Fruit fly (Drosophila melanogaster) whole organism, prepupa: ENCODE measurements around the gene CG13898.

ENCODE experiments used
- Blimp-1 ChIP-seq: fragments of 200-800 bp; sonication (Bioruptor generic); optimal IDR thresholded peaks from 3 replicates; lab custom pipeline; 2017; ENCODE audit warnings: missing biosample characterization, missing genetic modification characterization, mild to moderate bottlenecking, moderate library complexity, missing genetic modification reagents
- CG10669 ChIP-seq: fragments of 200-800 bp; sonication (Bioruptor generic); optimal IDR thresholded peaks from 3 replicates; lab custom pipeline; 2018; ENCODE audit warnings: missing biosample characterization, mild to moderate bottlenecking, missing genetic modification characterization, moderate library complexity
- CG11294 ChIP-seq: fragments of 200-800 bp; sonication (Bioruptor generic); IDR thresholded peaks from 2 replicates; pipeline ENCODE4 v1.3.6; 2022; ENCODE audit warnings: missing biosample characterization, missing genetic modification characterization
- CG11762 ChIP-seq: fragments of 200-800 bp; sonication (Bioruptor generic); optimal IDR thresholded peaks from 3 replicates; lab custom pipeline; 2016; ENCODE audit warnings: missing biosample characterization, missing genetic modification characterization; ENCODE audit not compliant: insufficient read depth
- CG11902 ChIP-seq: fragments of 200-800 bp; sonication (Bioruptor generic); optimal IDR thresholded peaks from 3 replicates; lab custom pipeline; 2016; ENCODE audit warnings: missing biosample characterization, missing genetic modification characterization
- CG15336 ChIP-seq: fragments of 200-800 bp; sonication (Bioruptor generic); IDR thresholded peaks from 2 replicates; pipeline ENCODE4 v1.3.6; 2022; ENCODE audit warnings: missing biosample characterization, missing genetic modification characterization
- CG1621 ChIP-seq: fragments of 200-800 bp; sonication (Bioruptor generic); optimal IDR thresholded peaks from 3 replicates; lab custom pipeline; 2018; ENCODE audit warnings: missing biosample characterization, mild to moderate bottlenecking, missing genetic modification characterization
- CG16779 ChIP-seq: fragments of 200-800 bp; sonication (Bioruptor generic); optimal IDR thresholded peaks from 3 replicates; lab custom pipeline; 2017; ENCODE audit warnings: missing biosample characterization, mild to moderate bottlenecking, missing genetic modification characterization
- CG3032 ChIP-seq: fragments of 200-800 bp; optimal IDR thresholded peaks from 2 replicates; lab custom pipeline; 2019; ENCODE audit warnings: missing biosample characterization, mild to moderate bottlenecking, missing genetic modification characterization, moderate library complexity
- CG31627 ChIP-seq: fragments of 200-800 bp; sonication (Bioruptor generic); optimal IDR thresholded peaks from 3 replicates; lab custom pipeline; 2016; ENCODE audit warnings: missing biosample characterization, missing genetic modification characterization
- CG32006 ChIP-seq: fragments of 200-800 bp; sonication (Bioruptor generic); optimal IDR thresholded peaks from 3 replicates; lab custom pipeline; 2017; ENCODE audit warnings: missing biosample characterization, mild to moderate bottlenecking, missing genetic modification characterization
- CG3919 ChIP-seq: fragments of 200-800 bp; sonication (Bioruptor generic); optimal IDR thresholded peaks from 3 replicates; lab custom pipeline; 2016; ENCODE audit warnings: missing biosample characterization, missing genetic modification characterization
- CG4318 ChIP-seq: fragments of 200-800 bp; sonication (Bioruptor generic); optimal IDR thresholded peaks from 3 replicates; lab custom pipeline; 2017; ENCODE audit warnings: missing biosample characterization, mild to moderate bottlenecking, missing genetic modification characterization
- CG6276 ChIP-seq: fragments of 200-800 bp; sonication (Bioruptor generic); optimal IDR thresholded peaks from 2 replicates; lab custom pipeline; 2017; ENCODE audit warnings: missing biosample characterization, mild to moderate bottlenecking, missing genetic modification characterization
- CG6792 ChIP-seq: fragments of 200-800 bp; sonication (Bioruptor generic); optimal IDR thresholded peaks from 3 replicates; lab custom pipeline; 2016; ENCODE audit warnings: missing biosample characterization, missing genetic modification characterization
- CG6854 ChIP-seq: fragments of 200-800 bp; sonication (Bioruptor generic); optimal IDR thresholded peaks from 2 replicates; lab custom pipeline; 2017; ENCODE audit warnings: missing biosample characterization, mild to moderate bottlenecking, missing genetic modification characterization
- CG7368 ChIP-seq: fragments of 200-800 bp; sonication (Bioruptor generic); optimal IDR thresholded peaks from 3 replicates; lab custom pipeline; 2016; ENCODE audit warnings: missing biosample characterization, missing genetic modification characterization
- CG8119 ChIP-seq: fragments of 200-800 bp; sonication (Bioruptor generic); IDR thresholded peaks from 3 replicates; pipeline ENCODE4 v1.3.6; 2022; ENCODE audit warnings: missing biosample characterization, missing genetic modification characterization
- CG8319 ChIP-seq: fragments of 200-800 bp; sonication (Bioruptor generic); optimal IDR thresholded peaks from 3 replicates; lab custom pipeline; 2016; ENCODE audit warnings: missing biosample characterization, missing genetic modification characterization
- CG9139 ChIP-seq: fragments of 200-800 bp; sonication (Bioruptor generic); optimal IDR thresholded peaks from 3 replicates; lab custom pipeline; 2017; ENCODE audit warnings: missing biosample characterization, mild to moderate bottlenecking, missing genetic modification characterization
- Eip75B ChIP-seq: fragments of 200-800 bp; sonication (Bioruptor generic); optimal IDR thresholded peaks from 3 replicates; lab custom pipeline; 2016; ENCODE audit warnings: missing biosample characterization, missing genetic modification characterization
- Eip78C ChIP-seq: fragments of 200-800 bp; sonication (Bioruptor generic); peaks from one replicate; lab custom pipeline; 2016; ENCODE audit warnings: missing biosample characterization, missing genetic modification characterization
- Eip93F ChIP-seq: fragments of 200-800 bp; sonication (Bioruptor generic); optimal IDR thresholded peaks from 2 replicates; lab custom pipeline; 2016; ENCODE audit warnings: missing biosample characterization, mild to moderate bottlenecking, missing genetic modification characterization
- Ets21C ChIP-seq: fragments of 200-800 bp; sonication (Bioruptor generic); optimal IDR thresholded peaks from 3 replicates; lab custom pipeline; 2016; ENCODE audit warnings: missing biosample characterization, missing genetic modification characterization
- Ets96B ChIP-seq: fragments of 200-800 bp; optimal IDR thresholded peaks from 2 replicates; lab custom pipeline; 2019; ENCODE audit warnings: missing biosample characterization, mild to moderate bottlenecking, missing genetic modification characterization, moderate library complexity
- Gug ChIP-seq: fragments of 200-800 bp; sonication (Bioruptor generic); IDR thresholded peaks from 2 replicates; pipeline ENCODE4 v1.3.6; 2022; ENCODE audit warnings: missing biosample characterization, missing genetic modification characterization
- Hr38 ChIP-seq: sonication (Bioruptor generic); optimal IDR thresholded peaks from 2 replicates; lab custom pipeline; 2016; ENCODE audit warnings: missing biosample characterization, missing genetic modification characterization
- Hr39 ChIP-seq: fragments of 200-800 bp; sonication (Bioruptor generic); optimal IDR thresholded peaks from 2 replicates; lab custom pipeline; 2016; ENCODE audit warnings: missing biosample characterization, missing genetic modification characterization
- Hr4 ChIP-seq: fragments of 200-800 bp; sonication (Bioruptor generic); optimal IDR thresholded peaks from 3 replicates; lab custom pipeline; 2016; ENCODE audit warnings: missing biosample characterization, missing genetic modification characterization
- Lpt ChIP-seq: fragments of 200-800 bp; sonication (Bioruptor generic); optimal IDR thresholded peaks from 3 replicates; lab custom pipeline; 2016; ENCODE audit warnings: missing biosample characterization, missing genetic modification characterization
- Met ChIP-seq: fragments of 200-800 bp; sonication (Bioruptor generic); optimal IDR thresholded peaks from 3 replicates; lab custom pipeline; 2016; ENCODE audit warnings: missing biosample characterization, missing genetic modification characterization
- OdsH ChIP-seq: fragments of 200-800 bp; sonication (Bioruptor generic); optimal IDR thresholded peaks from 3 replicates; lab custom pipeline; 2016; ENCODE audit warnings: missing biosample characterization, missing genetic modification characterization
- Smox ChIP-seq: fragments of 200-800 bp; sonication (Bioruptor generic); optimal IDR thresholded peaks from 3 replicates; lab custom pipeline; 2016; ENCODE audit warnings: missing biosample characterization, missing genetic modification characterization
- Sox102F ChIP-seq: fragments of 200-800 bp; sonication (Bioruptor generic); optimal IDR thresholded peaks from 2 replicates; lab custom pipeline; 2016; ENCODE audit warnings: missing biosample characterization, mild to moderate bottlenecking, missing genetic modification characterization
- Sox14 ChIP-seq: fragments of 200-800 bp; sonication (Bioruptor generic); optimal IDR thresholded peaks from 3 replicates; lab custom pipeline; 2016; ENCODE audit warnings: missing biosample characterization, missing genetic modification characterization
- Sox15 ChIP-seq: fragments of 200-800 bp; sonication (Bioruptor generic); optimal IDR thresholded peaks from 3 replicates; lab custom pipeline; 2016; ENCODE audit warnings: missing biosample characterization, missing genetic modification characterization
- achi ChIP-seq: fragments of 200-800 bp; sonication (Bioruptor generic); optimal IDR thresholded peaks from 3 replicates; lab custom pipeline; 2016; ENCODE audit warnings: missing biosample characterization, missing genetic modification characterization
- acj6 ChIP-seq: fragments of 200-800 bp; sonication (Bioruptor generic); optimal IDR thresholded peaks from 3 replicates; lab custom pipeline; 2016; ENCODE audit warnings: missing biosample characterization, missing genetic modification characterization
- fd59A ChIP-seq: fragments of 200-800 bp; sonication (Bioruptor generic); optimal IDR thresholded peaks from 2 replicates; lab custom pipeline; 2017; ENCODE audit warnings: missing biosample characterization, mild to moderate bottlenecking, missing genetic modification characterization, missing genetic modification reagents
- lz ChIP-seq: fragments of 200-800 bp; sonication (Bioruptor generic); optimal IDR thresholded peaks from 3 replicates; lab custom pipeline; 2016; ENCODE audit warnings: missing biosample characterization, missing genetic modification characterization
- net ChIP-seq: fragments of 200-800 bp; sonication (Bioruptor generic); optimal IDR thresholded peaks from 3 replicates; lab custom pipeline; 2016; ENCODE audit warnings: missing biosample characterization, missing genetic modification characterization
- salr ChIP-seq, 2 experiments: fragments of 200-800 bp; sonication (Bioruptor generic); optimal IDR thresholded peaks; 3 replicates each; lab custom pipeline; 2016 to 2018; ENCODE audit warnings: missing biosample characterization in 2 of 2, missing genetic modification characterization in 2 of 2, mild to moderate bottlenecking in 1 of 2
- ss ChIP-seq, 2 experiments: fragments of 200-800 bp; sonication (Bioruptor generic); optimal IDR thresholded peaks; 2 replicates in 1 of 2; 3 replicates in 1 of 2; lab custom pipeline; 2017 to 2018; ENCODE audit warnings: mild to moderate bottlenecking in 2 of 2, missing biosample characterization in 2 of 2, missing genetic modification characterization in 2 of 2, moderate library complexity in 1 of 2
- svp ChIP-seq: fragments of 200-800 bp; sonication (Bioruptor generic); peaks from one replicate; lab custom pipeline; 2016; ENCODE audit warnings: missing biosample characterization, missing genetic modification characterization
- topi ChIP-seq: fragments of 200-800 bp; sonication (Bioruptor generic); optimal IDR thresholded peaks from 3 replicates; lab custom pipeline; 2016; ENCODE audit warnings: missing biosample characterization, missing genetic modification characterization
- vri ChIP-seq: fragments of 200-800 bp; sonication (Bioruptor generic); optimal IDR thresholded peaks from 3 replicates; lab custom pipeline; 2016; ENCODE audit warnings: missing biosample characterization, mild to moderate bottlenecking, missing genetic modification characterization

Gene CG13898

DNA sequence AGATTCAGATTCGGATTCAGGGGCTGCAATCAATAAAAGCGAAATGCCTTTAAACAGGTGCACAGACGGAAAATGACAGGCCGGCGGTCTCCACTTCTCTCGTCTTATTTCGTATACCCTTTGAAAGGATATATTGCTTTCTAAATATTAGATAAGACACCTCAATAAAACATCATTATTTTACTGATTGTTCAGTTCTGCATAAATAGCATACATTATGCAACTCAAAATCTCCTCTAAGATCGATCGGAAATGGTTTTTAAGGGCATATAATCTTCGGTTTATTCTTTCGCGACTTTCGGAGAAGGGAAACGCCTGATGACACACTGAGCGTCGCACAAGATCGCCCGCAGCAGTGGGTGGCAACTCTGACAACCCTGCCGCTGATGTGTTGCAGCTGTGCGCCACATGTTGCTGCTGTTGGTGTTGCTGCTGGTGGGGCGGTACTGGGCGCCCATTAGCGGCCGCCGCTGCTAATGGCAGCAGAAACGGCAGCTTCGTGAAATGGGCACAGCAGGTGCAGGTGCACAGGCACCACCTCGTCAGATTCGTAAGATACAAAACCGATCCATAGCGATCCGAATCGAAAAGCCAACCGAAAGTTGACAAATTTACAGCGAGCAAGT is 18.0 kb downstream of the CG13898 start (continued):
- TF ChIP-seq svp (GFP tag; lab: Kevin White, UChicago) (peak; percentile 89), Met (GFP tag; lab: Kevin White, UChicago) (peak; percentile 71), ss (GFP tag; optimal IDR thresholded peaks at IDR 0.05; lab: Kevin White, UChicago) (peak in 1 of 2 experiments; percentile 2), CG7368 (GFP tag; lab: Kevin White, UChicago) (peak; percentile 49), fd59A (no peak), CG6854 (no peak), vri (GFP tag; lab: Kevin White, UChicago) (peak; percentile 9), achi (GFP tag; lab: Kevin White, UChicago) (peak; percentile 71), OdsH (GFP tag; lab: Kevin White, UChicago) (peak; percentile 58), CG8319 (GFP tag; lab: Kevin White, UChicago) (peak; percentile 36), CG3919 (peak; percentile 67), CG32006 (GFP tag; lab: Kevin White, UChicago) (peak; percentile 45), CG15336 (GFP tag; lab: Robert Waterston, UW) (no peak), CG6276 (GFP tag; lab: Kevin White, UChicago) (no peak), lz (peak; percentile 78), Eip75B (GFP tag; lab: Kevin White, UChicago) (peak; percentile 76), topi (peak; percentile 83), CG3032 (no peak), Lpt (GFP tag; lab: Kevin White, UChicago) (no peak), Hr38 (GFP tag; lab: Kevin White, UChicago) (no peak), Gug (GFP tag; lab: Robert Waterston, UW) (no peak), CG4318 (GFP tag; lab: Kevin White, UChicago) (peak; percentile 41)

DNA sequence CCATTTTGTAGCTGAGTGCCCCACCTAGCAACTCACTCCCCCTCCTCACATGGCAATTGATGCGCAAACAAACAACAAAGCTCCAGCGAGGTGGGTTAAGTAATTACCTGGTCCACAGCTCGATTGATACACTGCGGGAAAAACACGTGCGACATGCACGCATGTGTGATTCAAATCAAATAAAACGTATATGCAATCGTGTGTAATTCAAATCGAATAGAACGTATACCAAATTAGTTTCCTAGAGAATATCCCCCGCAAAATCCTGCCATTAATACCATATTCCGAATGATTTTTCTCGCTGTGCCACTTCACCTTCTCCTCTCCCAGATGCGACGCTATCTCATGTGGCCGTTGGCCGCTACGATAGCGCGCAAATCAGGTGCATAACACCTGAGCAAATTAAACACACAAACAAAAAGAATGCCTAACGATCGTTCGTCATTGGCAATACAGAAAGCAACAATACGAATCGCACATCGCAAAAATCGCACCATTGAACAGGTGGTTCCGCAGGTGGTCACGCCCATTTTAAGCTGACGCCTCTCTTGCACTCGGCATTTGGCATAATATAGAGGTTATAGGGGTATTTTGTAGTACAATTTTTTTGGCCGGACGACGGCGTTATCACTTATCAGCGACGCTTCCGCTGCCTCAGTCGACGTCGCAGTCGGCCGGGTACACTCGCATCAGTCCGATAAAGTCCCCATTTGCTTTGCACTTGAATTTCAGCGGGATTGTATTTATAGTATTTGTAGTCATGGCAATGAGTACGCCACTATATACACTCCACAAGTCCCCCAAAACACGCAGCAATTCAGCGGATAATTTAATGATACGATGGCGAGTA is 19.5 kb downstream of the CG13898 start:
- TF ChIP-seq Sox102F (peak; percentile 85), Met (GFP tag; lab: Kevin White, UChicago) (peak; percentile 82), CG6792 (GFP tag; lab: Kevin White, UChicago) (peak; percentile 78), CG4318 (GFP tag; lab: Kevin White, UChicago) (peak; percentile 72), Eip78C (GFP tag; lab: Kevin White, UChicago) (peak; percentile 95), CG1621 (tag; lab: Kevin White, UChicago) (peak; percentile 44), CG9139 (GFP tag; lab: Kevin White, UChicago) (no peak), CG8319 (GFP tag; lab: Kevin White, UChicago) (peak; percentile 54), net (peak; percentile 77), CG11762 (peak; percentile 58), CG11294 (GFP tag; lab: Robert Waterston, UW) (peak; percentile 82), CG6276 (GFP tag; lab: Kevin White, UChicago) (peak; percentile 51), Gug (GFP tag; lab: Robert Waterston, UW) (peak; percentile 79), Sox14 (GFP tag; lab: Kevin White, UChicago) (peak; percentile 89), CG3032 (peak; percentile 52), Hr4 (GFP tag; lab: Kevin White, UChicago) (peak; percentile 89), CG10669 (GFP tag; lab: Kevin White, UChicago) (peak; percentile 54), CG31627 (GFP tag; lab: Kevin White, UChicago) (peak; percentile 91), CG8119 (GFP tag; lab: Robert Waterston, UW) (peak; percentile 89), CG32006 (GFP tag; lab: Kevin White, UChicago) (peak; percentile 87), CG15336 (GFP tag; lab: Robert Waterston, UW) (peak; percentile 83), CG16779 (peak; percentile 59), Ets21C (GFP tag; lab: Kevin White, UChicago) (peak; percentile 77), acj6 (GFP tag; lab: Kevin White, UChicago) (peak; percentile 84), Eip75B (GFP tag; lab: Kevin White, UChicago) (peak; percentile 74), CG7368 (GFP tag; lab: Kevin White, UChicago) (peak; percentile 63), Smox (GFP tag; lab: Kevin White, UChicago) (peak; percentile 82), Sox15 (GFP tag; lab: Kevin White, UChicago) (peak; percentile 82), Eip93F (GFP tag; lab: Kevin White, UChicago) (no peak), Blimp-1 (GFP tag; lab: Kevin White, UChicago) (peak; percentile 50), CG11902 (GFP tag; lab: Kevin White, UChicago) (peak; percentile 80), Hr39 (peak; percentile 92), achi (GFP tag; lab: Kevin White, UChicago) (peak; percentile 77), Ets96B (tag; lab: Kevin White, UChicago) (peak; percentile 47), salr (GFP tag; optimal IDR thresholded peaks at IDR 0.05; lab: Kevin White, UChicago) (peak; percentile 21 to 63)
